Worm (Caenorhabditis elegans) whole organism, midembryonic: ENCODE measurements around the gene col-41.
A peak's percentile ranks its signal among the peaks of the same experiment; 100 is the strongest.

ENCODE experiments used
- T22C8.4 ChIP-seq: fragments of 200-800 bp; sonication (Bioruptor generic); IDR thresholded peaks from 2 replicates; pipeline ENCODE4 v1.3.6; 2022; ENCODE audit warnings: missing genetic modification characterization, missing compliant biosample characterization
- cog-1 ChIP-seq: sonication (generic microtip); optimal IDR thresholded peaks from 2 replicates; lab custom pipeline; 2016; ENCODE audit warnings: missing genetic modification characterization, missing compliant biosample characterization
- flt-1 ChIP-seq: fragments of 200-800 bp; sonication (Bioruptor generic); IDR thresholded peaks from 2 replicates; pipeline ENCODE4 v1.3.6; 2022; ENCODE audit warnings: missing genetic modification characterization, missing compliant biosample characterization
- klf-2 ChIP-seq: fragments of 200-800 bp; sonication (Bioruptor generic); conservative IDR thresholded peaks from 2 replicates; pipeline ENCODE4 v1.3.6; 2022; ENCODE audit warnings: missing genetic modification reagents, missing genetic modification characterization, missing compliant biosample characterization
- med-1 ChIP-seq: sonication (generic microtip); optimal IDR thresholded peaks from 2 replicates; lab custom pipeline; 2017; ENCODE audit warnings: missing genetic modification characterization, mild to moderate bottlenecking, missing compliant biosample characterization, antibody characterized with exemption, missing genetic modification reagents; ENCODE audit not compliant: insufficient read depth
- ref-1 ChIP-seq: fragments of 200-800 bp; sonication (Bioruptor generic); conservative IDR thresholded peaks from 2 replicates; pipeline ENCODE4 v1.3.6; 2022; ENCODE audit warnings: missing genetic modification reagents, missing genetic modification characterization, missing compliant biosample characterization
- tab-1 ChIP-seq: fragments of 200-800 bp; sonication (Bioruptor generic); IDR thresholded peaks from 2 replicates; pipeline ENCODE4 v1.3.6; 2022; ENCODE audit warnings: missing genetic modification characterization, missing compliant biosample characterization
- ztf-23 ChIP-seq: fragments of 200-800 bp; sonication (Bioruptor generic); IDR thresholded peaks from 2 replicates; pipeline ENCODE4 v1.3.6; 2022; ENCODE audit warnings: missing genetic modification reagents, missing genetic modification characterization, missing compliant biosample characterization
- ztf-29 ChIP-seq: fragments of 200-800 bp; sonication (Bioruptor generic); IDR thresholded peaks from 2 replicates; pipeline ENCODE4 v1.3.6; 2022; ENCODE audit warnings: missing genetic modification reagents, missing genetic modification characterization, missing compliant biosample characterization

DNA sequence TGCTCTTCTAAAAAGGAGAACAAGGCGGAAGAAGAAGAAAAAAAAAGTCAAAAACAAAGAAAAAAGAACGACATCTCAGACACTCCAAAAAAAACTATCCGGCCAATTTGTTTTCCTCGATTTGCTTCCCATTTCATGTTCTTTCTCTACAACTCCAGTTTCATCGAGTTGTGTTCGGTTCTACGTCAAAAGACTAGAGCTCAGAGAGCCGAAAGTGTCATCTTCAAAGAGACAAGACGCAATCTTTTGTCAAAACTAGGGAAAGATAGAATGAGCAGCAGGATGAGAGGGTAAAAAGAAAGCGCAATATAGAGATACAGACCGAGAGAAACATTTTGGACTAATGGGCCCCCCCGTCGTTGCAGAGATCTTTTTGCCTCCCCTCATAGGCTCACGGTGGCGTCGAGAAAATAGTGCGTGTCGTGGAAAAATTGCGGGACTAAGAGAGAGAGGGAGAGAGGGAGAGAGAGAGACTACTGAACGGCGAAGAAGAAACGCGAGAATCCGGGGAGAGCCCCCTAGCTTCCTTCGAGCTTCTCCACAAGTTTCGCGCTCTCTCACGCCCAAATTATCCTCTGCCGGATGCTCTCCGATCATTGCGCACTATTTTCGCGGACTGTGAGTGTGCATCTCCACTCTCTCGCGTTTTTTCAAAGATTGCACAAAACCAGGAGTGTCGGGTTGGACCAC is 12.8 kb upstream of the col-41 start:
- TF ChIP-seq flt-1 (GFP tag; lab: Robert Waterston, UW): no peak
- TF ChIP-seq ref-1 (GFP tag; lab: Robert Waterston, UW): no peak
- no peak for TF ChIP-seq ztf-23 (GFP tag; lab: Robert Waterston, UW)
- TF ChIP-seq tab-1 (GFP tag; lab: Robert Waterston, UW): 0 out of 2 replicates have a peak, but pooled peaks have one; percentile 26
- TF ChIP-seq klf-2: no peak
- TF ChIP-seq ztf-29: no peak
- TF ChIP-seq med-1 (GFP tag; lab: Kevin White, UChicago): no peak
- peak; percentile 29 for TF ChIP-seq cog-1
- no peak for TF ChIP-seq T22C8.4 (GFP tag; lab: Robert Waterston, UW)
